Fruit fly (Drosophila melanogaster) whole organism, larva: ENCODE data around the gene RpL34a.

Source experiments
- noc ChIP-seq: fragments of 200-800 bp; sonication (Bioruptor generic); optimal IDR thresholded peaks from 3 replicates; lab custom pipeline; 2019; ENCODE audit warnings: missing biosample characterization, mild to moderate bottlenecking, missing genetic modification characterization, moderate library complexity

Gene RpL34a

DNA sequence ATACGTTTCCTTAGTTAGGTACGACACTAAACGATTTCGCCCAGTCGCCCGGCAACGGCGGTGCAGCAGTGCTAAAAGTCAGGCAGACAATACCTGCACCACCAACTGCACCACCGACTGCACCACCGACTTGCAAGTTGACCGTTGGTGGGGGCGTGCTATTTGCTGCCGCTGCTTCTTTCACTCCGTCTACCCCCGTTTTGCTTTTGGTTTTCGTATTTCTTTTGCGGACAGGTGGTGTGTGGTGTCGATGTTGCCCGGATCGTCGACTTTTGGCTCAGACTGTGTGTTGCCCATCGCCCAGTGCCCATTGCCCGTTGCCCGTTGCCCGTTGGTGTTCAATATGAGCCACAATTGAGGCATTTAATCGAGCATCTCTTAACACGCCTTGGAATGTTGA, 5.6 kb upstream of the RpL34a start:
- TF ChIP-seq noc, result no peak

DNA sequence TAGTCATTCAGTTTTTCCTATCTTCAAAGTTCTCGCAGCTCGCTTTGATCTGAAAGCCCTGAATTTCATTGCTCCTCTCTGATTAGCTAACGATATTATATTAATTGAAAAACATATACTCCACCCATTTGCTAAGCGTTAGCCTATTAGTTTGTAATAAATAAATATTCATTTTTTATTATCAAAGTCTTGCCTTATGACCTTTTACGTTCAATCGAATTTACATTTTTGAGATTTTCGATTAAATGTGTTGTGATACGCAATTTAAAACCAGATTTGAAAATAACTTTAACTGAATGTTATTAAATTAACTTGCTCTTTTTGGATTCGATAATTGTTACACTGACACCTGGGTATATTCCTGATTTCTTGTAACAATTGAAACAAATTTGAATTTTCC, 3.8 kb upstream of the RpL34a start, which contains the start of gene CG14551:
Gene CG14551, minus strand, starts transcription at position 101 of the 400 bp plus-strand sequence.
- TF ChIP-seq noc, result no peak

- no peak for TF ChIP-seq noc
These were observed 1.0 kb downstream of the RpL34a start, which contains the start of the genes PIG-P and Tcs6 for dm6 chr3R:26058066-26058465. Gene PIG-P, minus strand, starts transcription at chr3R:26058223. Gene Tcs6, minus strand, starts transcription at chr3R:26058223.

- no peak for TF ChIP-seq noc
These were observed 2.7 kb downstream of the RpL34a start, which contains the start of the genes Sld5 and CG14543 for dm6 chr3R:26056381-26056780. Gene Sld5, minus strand, starts transcription at chr3R:26056547. Gene CG14543, plus strand, starts transcription at chr3R:26056630.

dm6 chr3R:26055214-26055632, 3.8 kb downstream of the RpL34a start, which contains the start of gene Cmpk:
Gene Cmpk, minus strand, starts transcription at chr3R:26055438.
- peak; percentile 79 for TF ChIP-seq noc

DNA sequence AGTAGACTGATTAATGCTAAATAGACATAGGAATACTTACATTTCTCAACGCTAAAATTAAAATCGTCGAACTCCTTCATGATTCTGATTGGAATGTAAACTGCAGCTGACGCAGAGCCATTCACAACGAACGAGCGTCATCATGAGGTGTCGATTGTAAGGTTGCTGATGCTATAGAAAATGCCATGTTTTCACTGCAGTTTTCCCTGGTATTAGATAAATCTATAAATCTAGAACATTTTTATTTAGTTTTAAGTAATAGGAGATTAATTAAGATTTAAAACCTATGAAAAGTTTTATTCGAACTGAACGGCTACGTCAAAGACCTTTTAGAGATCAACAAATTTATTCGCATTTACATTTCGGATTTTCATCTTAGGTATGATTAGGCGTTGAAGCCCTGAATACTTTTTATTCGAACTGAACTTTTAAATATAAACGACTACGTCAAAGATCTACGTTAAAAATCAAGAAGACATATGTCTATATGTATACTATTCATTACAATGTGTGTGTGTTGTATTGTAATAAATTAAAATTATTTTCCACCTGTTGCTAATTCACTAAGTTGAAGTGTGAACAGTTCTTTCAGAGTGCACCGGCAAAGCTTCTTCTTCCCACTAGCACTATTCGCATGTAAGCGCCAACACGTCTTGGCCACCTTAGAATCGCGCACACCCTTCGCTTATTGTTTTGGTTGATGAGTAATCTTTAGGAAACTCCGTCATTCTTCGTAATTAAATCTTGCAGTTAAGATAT, 6.7 kb downstream of the RpL34a start, which contains the start of the genes Exo84 and Vps2:
Gene Exo84, minus strand, starts transcription at position 108 of the 759 bp plus-strand sequence.
Gene Vps2, plus strand, starts transcription at position 672 of the 759 bp plus-strand sequence.
- TF ChIP-seq noc, result no peak

- TF ChIP-seq noc, result peak; percentile 95
These were observed 16.8 kb downstream of the RpL34a start for dm6 chr3R:26042131-26042885.

DNA sequence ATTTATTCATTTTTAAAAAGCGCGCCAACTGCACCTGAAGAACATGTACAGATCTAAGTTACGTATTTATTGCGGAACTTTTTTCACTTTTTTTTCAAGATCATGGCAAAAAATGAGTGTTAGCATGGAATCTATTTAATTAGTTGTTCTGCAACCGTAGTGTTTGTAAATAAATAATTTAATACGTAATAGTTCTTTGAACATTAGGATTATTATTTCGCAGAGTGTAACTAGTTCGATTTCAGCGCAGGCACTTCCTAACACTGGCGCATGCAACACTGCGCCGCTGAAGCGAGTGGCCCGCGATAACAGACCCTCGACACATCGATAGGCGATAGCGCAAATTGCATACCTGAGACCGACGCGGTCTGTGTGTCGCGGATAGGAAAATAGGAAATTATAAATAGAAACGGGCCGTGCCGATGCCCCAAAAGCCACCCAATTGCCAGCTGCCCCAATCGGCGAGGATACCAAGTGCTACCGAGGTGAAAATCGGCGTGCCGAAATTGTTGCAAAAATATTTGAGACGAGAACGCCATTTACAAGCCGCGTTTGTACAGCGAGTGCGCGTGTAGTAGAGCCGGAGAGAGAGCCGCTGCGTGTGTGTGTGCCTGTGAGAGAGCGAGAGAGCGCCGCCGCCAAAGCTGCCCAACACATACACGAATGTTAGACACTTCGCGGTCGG, 17.5 kb downstream of the RpL34a start, which contains the start of gene gro:
Gene gro, plus strand, starts transcription at position 320 of the 685 bp plus-strand sequence.
- TF ChIP-seq noc, result no peak

dm6 chr3R:26039793-26040335, 19.2 kb downstream of the RpL34a start:
- TF ChIP-seq noc, result no peak

dm6 chr3R:26037899-26038298, 21.2 kb downstream of the RpL34a start:
- no peak for TF ChIP-seq noc

- TF ChIP-seq noc, result peak; percentile 13
These were observed 22.6 kb downstream of the RpL34a start for dm6 chr3R:26036153-26037144.

dm6 chr3R:26035369-26035656, 23.8 kb downstream of the RpL34a start:
- no peak for TF ChIP-seq noc

DNA sequence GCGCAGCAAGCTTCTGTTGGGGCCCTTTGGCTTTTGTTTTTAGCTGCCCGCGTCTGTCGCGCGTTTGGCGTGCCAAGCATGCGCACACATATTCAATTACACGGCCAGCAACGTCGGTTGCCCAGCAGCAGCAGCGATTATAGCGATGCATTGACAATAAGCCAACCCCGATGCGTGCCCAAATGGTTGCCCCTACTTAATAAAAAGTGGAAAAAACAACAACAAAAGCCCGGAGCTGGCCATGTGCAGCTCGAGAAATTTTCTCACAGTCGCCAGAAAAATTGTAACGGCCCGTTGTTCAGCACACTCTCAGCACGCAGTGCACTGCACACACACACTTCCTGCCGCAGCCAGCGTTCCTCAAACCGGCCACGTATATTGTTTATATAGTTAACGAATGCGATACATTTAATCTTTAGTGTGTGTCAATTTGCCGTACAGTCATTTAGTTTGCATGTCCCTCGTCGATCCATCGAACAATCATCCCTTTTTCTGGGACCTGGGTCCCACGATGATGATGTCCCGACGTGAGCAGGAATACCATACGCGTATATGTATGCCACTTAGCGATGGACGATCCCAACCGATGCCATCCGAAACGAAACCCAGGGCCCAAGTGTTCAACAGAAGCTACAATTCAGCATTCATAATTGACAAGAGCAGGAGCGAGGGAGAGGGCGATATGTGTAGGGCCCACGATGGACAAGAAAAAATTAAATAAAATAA, 24.3 kb downstream of the RpL34a start:
- no peak for TF ChIP-seq noc

dm6 chr3R:26032611-26033001, 26.5 kb downstream of the RpL34a start:
- no peak for TF ChIP-seq noc
